Fruit fly (Drosophila melanogaster) Kc167 (cell line): ENCODE results near the gene CG31835.

Experiments used
- Myc ChIP-seq: fragments of >200 bp; optimal IDR thresholded peaks from 2 replicates; lab custom pipeline; 2017; ENCODE audit warnings: missing external identifiers
- Sin3A ChIP-seq: fragments of >200 bp; optimal IDR thresholded peaks from 2 replicates; lab custom pipeline; 2018; ENCODE audit warnings: missing external identifiers
- h ChIP-seq: fragments of >200 bp; optimal IDR thresholded peaks from 3 replicates; lab custom pipeline; 2018; ENCODE audit warnings: missing external identifiers
- insv ChIP-seq: fragments of >200 bp; optimal IDR thresholded peaks from 3 replicates; lab custom pipeline; 2018; ENCODE audit warnings: missing external identifiers
- psq ChIP-seq: fragments of >200 bp; optimal IDR thresholded peaks from 2 replicates; lab custom pipeline; 2017; ENCODE audit warnings: missing external identifiers
- ttk ChIP-seq: sonication (Bioruptor generic); optimal IDR thresholded peaks from 2 replicates; lab custom pipeline; 2017; ENCODE audit warnings: missing external identifiers

DNA sequence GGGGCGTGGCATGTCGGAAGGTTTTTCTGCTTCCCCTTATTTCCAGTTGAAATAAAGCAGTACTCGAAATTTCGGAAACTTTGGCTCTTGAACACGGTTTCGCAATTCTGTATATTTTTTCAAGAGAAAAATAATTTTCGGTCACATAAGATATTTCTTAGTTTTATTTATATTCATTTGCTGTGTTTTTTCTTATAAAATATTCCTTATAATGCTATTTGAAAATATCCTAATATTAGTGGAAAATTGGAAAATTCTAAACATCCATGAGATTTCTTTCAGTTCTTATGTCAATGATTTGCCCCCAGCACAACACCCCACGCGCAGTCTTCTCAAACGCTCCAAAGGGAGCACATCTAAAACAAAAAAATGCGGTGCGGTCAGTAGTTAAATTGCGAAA is 24.8 kb downstream of the CG31835 start, which contains the start of gene CG4691:
- no peak for TF ChIP-seq psq (lab: Kevin White, UChicago)
- no peak for TF ChIP-seq Myc (lab: Kevin White, UChicago)
- no peak for TF ChIP-seq ttk
- TF ChIP-seq h: no peak
- no peak for TF ChIP-seq insv (lab: Kevin White, UChicago)
- no peak for TF ChIP-seq Sin3A
